Fruit fly (Drosophila melanogaster) whole organism, embryonic: ENCODE results near the gene CG4270.
A peak's percentile ranks its signal among the peaks of the same experiment; 100 is the strongest.

Source experiments
- Atf-2 ChIP-seq: fragments of 200-800 bp; sonication (Bioruptor generic); optimal IDR thresholded peaks from 2 replicates; lab custom pipeline; 2016; ENCODE audit warnings: missing biosample characterization, missing genetic modification characterization
- Atf3 ChIP-seq: fragments of 200-800 bp; sonication (Bioruptor generic); optimal IDR thresholded peaks from 3 replicates; lab custom pipeline; 2016; ENCODE audit warnings: missing biosample characterization, missing genetic modification characterization
- BEAF-32 ChIP-seq: fragments of 200-800 bp; sonication (Bioruptor generic); optimal IDR thresholded peaks from 3 replicates; lab custom pipeline; 2017; ENCODE audit warnings: missing biosample characterization, missing genetic modification characterization, mild to moderate bottlenecking, moderate library complexity, missing genetic modification reagents
- Bgb ChIP-seq: fragments of 200-800 bp; sonication (Bioruptor generic); IDR thresholded peaks from 2 replicates; pipeline ENCODE4 v1.3.6; 2022; ENCODE audit warnings: missing biosample characterization, missing genetic modification characterization; ENCODE audit not compliant: partially characterized antibody
- Bteb2 ChIP-seq: fragments of 200-800 bp; sonication (Bioruptor generic); optimal IDR thresholded peaks from 2 replicates; lab custom pipeline; 2016; ENCODE audit warnings: missing biosample characterization, missing genetic modification characterization
- CG10979 ChIP-seq: fragments of 200-800 bp; sonication (Bioruptor generic); optimal IDR thresholded peaks from 2 replicates; lab custom pipeline; 2018; ENCODE audit warnings: missing biosample characterization, mild to moderate bottlenecking, missing genetic modification characterization, moderate library complexity
- CG11695 ChIP-seq: fragments of 200-800 bp; sonication (Bioruptor generic); IDR thresholded peaks from 3 replicates; pipeline ENCODE4 v1.3.6; 2022; ENCODE audit warnings: missing biosample characterization, missing genetic modification characterization
- CG12219 ChIP-seq: fragments of 200-800 bp; sonication (Bioruptor generic); optimal IDR thresholded peaks from 3 replicates; lab custom pipeline; 2018; ENCODE audit warnings: missing biosample characterization, mild to moderate bottlenecking, missing genetic modification characterization
- CG14014 ChIP-seq: fragments of 200-800 bp; sonication (Bioruptor generic); IDR thresholded peaks from 2 replicates; pipeline ENCODE4 v1.3.6; 2022; ENCODE audit warnings: missing biosample characterization, missing genetic modification characterization
- CG14965 ChIP-seq: fragments of 200-800 bp; sonication (Bioruptor generic); optimal IDR thresholded peaks from 2 replicates; lab custom pipeline; 2016; ENCODE audit warnings: missing biosample characterization, missing genetic modification characterization, borderline replicate concordance
- CG15011 ChIP-seq: fragments of 200-800 bp; sonication (Bioruptor generic); optimal IDR thresholded peaks from 3 replicates; lab custom pipeline; 2018; ENCODE audit warnings: missing biosample characterization, mild to moderate bottlenecking, missing genetic modification characterization
- CG1529 ChIP-seq: fragments of 200-800 bp; sonication (Bioruptor generic); optimal IDR thresholded peaks from 3 replicates; lab custom pipeline; 2018; ENCODE audit warnings: missing biosample characterization, missing genetic modification characterization
- CG17385 ChIP-seq: fragments of 200-800 bp; sonication (Bioruptor generic); optimal IDR thresholded peaks from 3 replicates; lab custom pipeline; 2018; ENCODE audit warnings: missing biosample characterization, mild to moderate bottlenecking, missing genetic modification characterization
- CG17829 ChIP-seq: fragments of 200-800 bp; optimal IDR thresholded peaks from 2 replicates; lab custom pipeline; 2019; ENCODE audit warnings: missing biosample characterization, mild to moderate bottlenecking, missing genetic modification characterization, moderate library complexity
- CG18619 ChIP-seq: fragments of 200-800 bp; sonication (Bioruptor generic); optimal IDR thresholded peaks from 3 replicates; lab custom pipeline; 2017; ENCODE audit warnings: missing biosample characterization, mild to moderate bottlenecking, missing genetic modification characterization
- CG2120 ChIP-seq: fragments of 200-800 bp; sonication (Bioruptor generic); optimal IDR thresholded peaks from 3 replicates; lab custom pipeline; 2016; ENCODE audit warnings: missing biosample characterization, missing genetic modification characterization
- CG31365 ChIP-seq: fragments of 200-800 bp; sonication (Bioruptor generic); optimal IDR thresholded peaks from 2 replicates; lab custom pipeline; 2018; ENCODE audit warnings: missing biosample characterization, mild to moderate bottlenecking, missing genetic modification characterization
- CG32532 ChIP-seq: fragments of 200-800 bp; sonication (Bioruptor generic); IDR thresholded peaks from 2 replicates; pipeline ENCODE4 v1.3.6; 2022; ENCODE audit warnings: missing biosample characterization, missing genetic modification characterization
- CG43689 ChIP-seq: fragments of 200-800 bp; sonication (Bioruptor generic); IDR thresholded peaks from 2 replicates; pipeline ENCODE4 v1.3.6; 2022; ENCODE audit warnings: missing biosample characterization, missing genetic modification characterization
- CG6175 ChIP-seq: fragments of 200-800 bp; sonication (Bioruptor generic); IDR thresholded peaks from 3 replicates; pipeline ENCODE4 v1.3.6; 2022; ENCODE audit warnings: missing biosample characterization, missing genetic modification characterization
- CG6683 ChIP-seq: fragments of 200-800 bp; sonication (Bioruptor generic); optimal IDR thresholded peaks from 2 replicates; lab custom pipeline; 2017; ENCODE audit warnings: missing biosample characterization, mild to moderate bottlenecking, missing genetic modification characterization, missing genetic modification reagents
- CG8924 ChIP-seq: fragments of 200-800 bp; optimal IDR thresholded peaks from 3 replicates; lab custom pipeline; 2019; ENCODE audit warnings: missing biosample characterization, mild to moderate bottlenecking, missing genetic modification characterization, moderate library complexity
- CoRest ChIP-seq: fragments of 200-800 bp; sonication (Bioruptor generic); optimal IDR thresholded peaks from 3 replicates; lab custom pipeline; 2018; ENCODE audit warnings: missing biosample characterization, mild to moderate bottlenecking, missing genetic modification characterization, moderate library complexity
- D19A ChIP-seq: fragments of 200-800 bp; optimal IDR thresholded peaks from 3 replicates; lab custom pipeline; 2019; ENCODE audit warnings: missing biosample characterization, mild to moderate bottlenecking, missing genetic modification characterization, moderate library complexity
- Doc2 ChIP-seq: fragments of 200-800 bp; sonication (Bioruptor generic); IDR thresholded peaks from 2 replicates; pipeline ENCODE4 v1.3.6; 2022; ENCODE audit warnings: missing biosample characterization, missing genetic modification characterization
- Elba2 ChIP-seq: fragments of 200-800 bp; sonication (Bioruptor generic); optimal IDR thresholded peaks from 3 replicates; lab custom pipeline; 2016; ENCODE audit warnings: missing biosample characterization, missing genetic modification characterization
- NfI ChIP-seq: fragments of 200-800 bp; sonication (Bioruptor generic); optimal IDR thresholded peaks from 3 replicates; lab custom pipeline; 2018; ENCODE audit warnings: missing biosample characterization, mild to moderate bottlenecking, missing genetic modification characterization, moderate library complexity
- Rfx ChIP-seq: fragments of 200-800 bp; sonication (Bioruptor generic); IDR thresholded peaks from 2 replicates; pipeline ENCODE4 v1.3.6; 2022; ENCODE audit warnings: missing biosample characterization, missing genetic modification characterization
- Spps ChIP-seq: fragments of 200-800 bp; sonication (Bioruptor generic); optimal IDR thresholded peaks from 2 replicates; lab custom pipeline; 2018; ENCODE audit warnings: missing biosample characterization, mild to moderate bottlenecking, missing genetic modification characterization
- Xbp1 ChIP-seq: fragments of 200-800 bp; sonication (Bioruptor generic); optimal IDR thresholded peaks from 3 replicates; lab custom pipeline; 2016; ENCODE audit warnings: missing biosample characterization, mild to moderate bottlenecking, missing genetic modification characterization
- amos ChIP-seq: fragments of 200-800 bp; sonication (Bioruptor generic); IDR thresholded peaks from 2 replicates; pipeline ENCODE4 v1.3.6; 2022; ENCODE audit warnings: missing biosample characterization, missing genetic modification characterization; ENCODE audit not compliant: partially characterized antibody
- ara ChIP-seq: fragments of 200-800 bp; sonication (Bioruptor generic); IDR thresholded peaks from 2 replicates; pipeline ENCODE4 v1.3.6; 2022; ENCODE audit warnings: missing biosample characterization, missing genetic modification characterization
- bsh ChIP-seq, 2 experiments: fragments of 200-800 bp; sonication (Bioruptor generic); optimal IDR thresholded peaks; 2 replicates each; lab custom pipeline; 2017 to 2018; ENCODE audit warnings: mild to moderate bottlenecking in 2 of 2, missing biosample characterization in 2 of 2, missing genetic modification characterization in 2 of 2, moderate library complexity in 1 of 2
- btn ChIP-seq: fragments of 200-800 bp; sonication (Bioruptor generic); optimal IDR thresholded peaks from 2 replicates; lab custom pipeline; 2016; ENCODE audit warnings: missing biosample characterization, missing genetic modification characterization
- corto ChIP-seq: fragments of 200-800 bp; sonication (Bioruptor generic); optimal IDR thresholded peaks from 2 replicates; lab custom pipeline; 2016; ENCODE audit warnings: missing biosample characterization, mild to moderate bottlenecking, missing genetic modification characterization, moderate library complexity
- crol ChIP-seq: fragments of 200-800 bp; sonication (Bioruptor generic); IDR thresholded peaks from 2 replicates; pipeline ENCODE4 v1.3.6; 2022; ENCODE audit warnings: missing biosample characterization, missing genetic modification characterization
- crp ChIP-seq, 2 experiments: fragments of 200-800 bp; sonication (Bioruptor generic); optimal IDR thresholded peaks; 2 replicates in 1 of 2; 3 replicates in 1 of 2; lab custom pipeline; 2017; ENCODE audit warnings: missing biosample characterization in 2 of 2, missing genetic modification characterization in 2 of 2, mild to moderate bottlenecking in 1 of 2, moderate library complexity in 1 of 2
- danr ChIP-seq: fragments of 200-800 bp; sonication (Bioruptor generic); IDR thresholded peaks from 2 replicates; pipeline ENCODE4 v1.3.6; 2022; ENCODE audit warnings: missing biosample characterization, missing genetic modification characterization
- disco-r ChIP-seq: fragments of 200-800 bp; sonication (Bioruptor generic); optimal IDR thresholded peaks from 2 replicates; lab custom pipeline; 2016; ENCODE audit warnings: missing biosample characterization, missing genetic modification characterization
- ems ChIP-seq: fragments of 200-800 bp; sonication (Bioruptor generic); optimal IDR thresholded peaks from 3 replicates; lab custom pipeline; 2016; ENCODE audit warnings: missing biosample characterization, missing genetic modification characterization
- esg ChIP-seq: fragments of 200-800 bp; sonication (Bioruptor generic); conservative IDR thresholded peaks from 2 replicates; pipeline ENCODE4 v1.3.6; 2022; ENCODE audit warnings: missing biosample characterization, missing genetic modification characterization
- fd64A ChIP-seq: fragments of 200-800 bp; sonication (Bioruptor generic); optimal IDR thresholded peaks from 3 replicates; lab custom pipeline; 2018; ENCODE audit warnings: missing biosample characterization, mild to moderate bottlenecking, missing genetic modification characterization
- fu2 ChIP-seq: fragments of 200-800 bp; sonication (Bioruptor generic); optimal IDR thresholded peaks from 2 replicates; lab custom pipeline; 2016; ENCODE audit warnings: missing biosample characterization, missing genetic modification characterization
- jing ChIP-seq: fragments of 200-800 bp; sonication (Bioruptor generic); optimal IDR thresholded peaks from 2 replicates; lab custom pipeline; 2018; ENCODE audit warnings: missing biosample characterization, mild to moderate bottlenecking, missing genetic modification characterization
- jumu ChIP-seq: fragments of 200-800 bp; sonication (Bioruptor generic); optimal IDR thresholded peaks from 3 replicates; lab custom pipeline; 2016; ENCODE audit warnings: missing biosample characterization, missing genetic modification characterization
- klu ChIP-seq: fragments of 200-800 bp; sonication (Bioruptor generic); IDR thresholded peaks from 2 replicates; pipeline ENCODE4 v1.3.6; 2022; ENCODE audit warnings: missing biosample characterization, missing genetic modification characterization
- lola ChIP-seq, 3 experiments: fragments of >200 bp in 2 of 3; fragments of 200-800 bp in 1 of 3; sonication (Bioruptor generic) in 1 of 3; optimal IDR thresholded peaks; 2 replicates each; lab custom pipeline; 2017 to 2019; ENCODE audit warnings: missing biosample characterization in 3 of 3, missing genetic modification characterization in 3 of 3, mild to moderate bottlenecking in 1 of 3, moderate library complexity in 1 of 3
- pita ChIP-seq: fragments of 200-800 bp; sonication (Bioruptor generic); optimal IDR thresholded peaks from 2 replicates; lab custom pipeline; 2017; ENCODE audit warnings: missing biosample characterization, mild to moderate bottlenecking, missing genetic modification characterization
- repo ChIP-seq: fragments of 200-800 bp; sonication (Bioruptor generic); optimal IDR thresholded peaks from 2 replicates; lab custom pipeline; 2016; ENCODE audit warnings: missing biosample characterization, missing genetic modification characterization
- sim ChIP-seq: fragments of 200-800 bp; sonication (Bioruptor generic); IDR thresholded peaks from 2 replicates; pipeline ENCODE4 v1.3.6; 2022; ENCODE audit warnings: missing biosample characterization, missing genetic modification characterization
- so ChIP-seq: fragments of 200-800 bp; sonication (Bioruptor generic); IDR thresholded peaks from 3 replicates; pipeline ENCODE4 v1.3.6; 2022; ENCODE audit warnings: missing biosample characterization, missing genetic modification characterization

Gene CG4270

DNA sequence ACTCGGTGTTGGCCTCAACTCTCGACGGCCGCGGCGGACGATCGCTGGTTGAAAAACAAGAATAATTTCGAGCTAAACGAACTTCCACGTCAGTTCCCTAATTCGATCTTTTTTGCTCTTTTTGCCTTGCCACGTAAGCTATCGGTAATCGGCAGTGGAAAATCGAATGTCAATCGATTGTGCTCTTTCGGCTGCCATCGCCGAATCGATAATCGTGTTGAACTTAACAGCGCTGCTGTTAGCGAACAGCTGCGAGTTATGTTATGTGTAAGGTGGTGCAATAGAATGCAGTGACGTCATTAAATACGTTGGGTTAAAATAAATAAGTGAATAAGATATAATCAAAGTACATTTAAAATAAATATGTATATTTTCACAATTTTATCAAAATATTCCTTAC lies 26.5 kb upstream of the CG4270 start, which contains the start of gene Sec24CD (continued):
- TF ChIP-seq lola (GFP tag; optimal IDR thresholded peaks at IDR 0.05; lab: Kevin White, UChicago) = no peak
- TF ChIP-seq crp (GFP tag; optimal IDR thresholded peaks at IDR 0.05; lab: Kevin White, UChicago) = peak; percentile 20 to 88
- TF ChIP-seq CG14965 = no peak
- TF ChIP-seq amos = peak; percentile 84; the same call in 1 of the 2 replicates
- TF ChIP-seq esg (GFP tag; lab: Robert Waterston, UW) = no peak
- TF ChIP-seq btn (GFP tag; lab: Kevin White, UChicago) = no peak
- no peak for TF ChIP-seq CG6175 (GFP tag; lab: Robert Waterston, UW)
- TF ChIP-seq danr (GFP tag; lab: Robert Waterston, UW) = no peak
- TF ChIP-seq CG10979 (tag; lab: Kevin White, UChicago) = peak; percentile 20
- no peak for TF ChIP-seq Bteb2 (GFP tag; lab: Kevin White, UChicago)
- peak; percentile 61 for TF ChIP-seq BEAF-32 (GFP tag; lab: Kevin White, UChicago)
- peak; percentile 29; the same call in 1 of the 2 replicates for TF ChIP-seq CG14014 (GFP tag; lab: Robert Waterston, UW)
- TF ChIP-seq CG15011 (GFP tag; lab: Kevin White, UChicago) = no peak
- no peak for TF ChIP-seq jing (GFP tag; lab: Kevin White, UChicago)
- TF ChIP-seq Elba2 (GFP tag; lab: Kevin White, UChicago) = no peak
- TF ChIP-seq CG32532 (GFP tag; lab: Robert Waterston, UW) = no peak
- TF ChIP-seq pita (GFP tag; lab: Kevin White, UChicago) = no peak
- no peak for TF ChIP-seq CG12219 (GFP tag; lab: Kevin White, UChicago)
- no peak for TF ChIP-seq crol (GFP tag; lab: Robert Waterston, UW)
- no peak for TF ChIP-seq CoRest (tag; lab: Kevin White, UChicago)
- TF ChIP-seq Rfx (GFP tag; lab: Robert Waterston, UW) = peak; percentile 26; the same call in 1 of the 2 replicates
- no peak for TF ChIP-seq so (GFP tag; lab: Robert Waterston, UW)
- TF ChIP-seq CG6683 (GFP tag; lab: Kevin White, UChicago) = no peak
- TF ChIP-seq D19A (tag; lab: Kevin White, UChicago) = no peak
- TF ChIP-seq fd64A (GFP tag; lab: Kevin White, UChicago) = no peak
- no peak for TF ChIP-seq CG18619 (GFP tag; lab: Kevin White, UChicago)
- no peak for TF ChIP-seq disco-r
- peak; percentile 96 for TF ChIP-seq Bgb (GFP tag; lab: Robert Waterston, UW)
- no peak for TF ChIP-seq NfI (GFP tag; lab: Kevin White, UChicago)
- TF ChIP-seq CG43689 = no peak
- TF ChIP-seq bsh (GFP tag; optimal IDR thresholded peaks at IDR 0.05; lab: Kevin White, UChicago) = no peak
- TF ChIP-seq corto (GFP tag; lab: Kevin White, UChicago) = no peak
- no peak for TF ChIP-seq fu2
- TF ChIP-seq klu (GFP tag; lab: Robert Waterston, UW) = no peak
- TF ChIP-seq repo (GFP tag; lab: Kevin White, UChicago) = no peak
- TF ChIP-seq Spps (tag; lab: Kevin White, UChicago) = no peak
- TF ChIP-seq CG8924 (tag; lab: Kevin White, UChicago) = no peak
- no peak for TF ChIP-seq CG17385
- TF ChIP-seq CG17829 (tag; lab: Kevin White, UChicago) = peak; percentile 33
- no peak for TF ChIP-seq ems (GFP tag; lab: Kevin White, UChicago)
- peak; percentile 79 for TF ChIP-seq Xbp1 (GFP tag; lab: Kevin White, UChicago)
- TF ChIP-seq Atf3 (GFP tag; lab: Kevin White, UChicago) = no peak
- TF ChIP-seq jumu (GFP tag; lab: Kevin White, UChicago) = no peak
- TF ChIP-seq ara = no peak
- no peak for TF ChIP-seq sim
- no peak for TF ChIP-seq CG1529 (GFP tag; lab: Kevin White, UChicago)
- no peak for TF ChIP-seq Atf-2 (GFP tag; lab: Kevin White, UChicago)
- no peak for TF ChIP-seq CG31365 (tag; lab: Kevin White, UChicago)
- no peak for TF ChIP-seq Doc2 (GFP tag; lab: Robert Waterston, UW)
- TF ChIP-seq CG11695 (GFP tag; lab: Robert Waterston, UW) = 0 out of 3 replicates have a peak, but pooled peaks have one; percentile 14
- TF ChIP-seq CG2120 (GFP tag; lab: Kevin White, UChicago) = peak; percentile 6
